Worm (Caenorhabditis elegans) whole organism, young adult: Measurements from ENCODE around the gene prp-19.

Experiments used
- F22D6.2 ChIP-seq: sonication (generic microtip); optimal IDR thresholded peaks from 2 replicates; lab custom pipeline; 2016; ENCODE audit warnings: mild to moderate bottlenecking, missing genetic modification characterization, missing compliant biosample characterization
- aptf-2 ChIP-seq: fragments of 200-800 bp; sonication (Bioruptor generic); conservative IDR thresholded peaks from 2 replicates; pipeline ENCODE4 v1.3.6; 2022; ENCODE audit warnings: missing genetic modification reagents, missing genetic modification characterization, missing compliant biosample characterization
- aptf-3 ChIP-seq: fragments of 200-800 bp; sonication (Bioruptor generic); IDR thresholded peaks from 2 replicates; pipeline ENCODE4 v1.3.6; 2022; ENCODE audit warnings: missing genetic modification characterization, missing compliant biosample characterization
- ceh-100 ChIP-seq: fragments of 200-800 bp; sonication (Bioruptor generic); IDR thresholded peaks from 2 replicates; pipeline ENCODE4 v1.3.6; 2022; ENCODE audit warnings: missing genetic modification reagents, missing genetic modification characterization, missing compliant biosample characterization
- chd-7 ChIP-seq: sonication (generic microtip); optimal IDR thresholded peaks from 2 replicates; lab custom pipeline; 2016; ENCODE audit warnings: mild to moderate bottlenecking, missing genetic modification characterization, moderate library complexity, missing compliant biosample characterization
- dpl-1 ChIP-seq: fragments of 150-350 bp; optimal IDR thresholded peaks from 2 replicates; lab custom pipeline; 2014; ENCODE audit warnings: missing biosample characterization, missing genetic modification reagents, missing genetic modification characterization
- efl-1 ChIP-seq: fragments of 150-350 bp; optimal IDR thresholded peaks from 2 replicates; lab custom pipeline; 2014; ENCODE audit warnings: missing biosample characterization, missing genetic modification reagents, missing genetic modification characterization
- lin-35 ChIP-seq, 3 experiments: fragments of 150-350 bp in 2 of 3; sonication (generic microtip) in 1 of 3; optimal IDR thresholded peaks; 2 replicates each; lab custom pipeline; 2014 to 2018; ENCODE audit warnings: missing biosample characterization in 3 of 3, missing genetic modification characterization in 3 of 3, missing genetic modification reagents in 3 of 3
- lir-1 ChIP-seq: fragments of 200-800 bp; sonication (Bioruptor generic); conservative IDR thresholded peaks from 2 replicates; pipeline ENCODE4 v1.3.6; 2022; ENCODE audit warnings: missing genetic modification reagents, missing genetic modification characterization, missing compliant biosample characterization
- pbrm-1 ChIP-seq: fragments of 200-800 bp; sonication (Bioruptor generic); IDR thresholded peaks from 2 replicates; pipeline ENCODE4 v1.3.6; 2022; ENCODE audit warnings: missing genetic modification reagents, missing genetic modification characterization, missing compliant biosample characterization
- unc-130 ChIP-seq: sonication (generic microtip); optimal IDR thresholded peaks from 2 replicates; lab custom pipeline; 2016; ENCODE audit warnings: missing genetic modification reagents, missing genetic modification characterization, missing compliant biosample characterization
- unc-62 ChIP-seq: fragments of 150-350 bp; optimal IDR thresholded peaks from 2 replicates; lab custom pipeline; 2014; ENCODE audit warnings: missing biosample characterization, missing genetic modification reagents, missing genetic modification characterization
- zim-3 ChIP-seq: sonication (generic microtip); optimal IDR thresholded peaks from 2 replicates; lab custom pipeline; 2017; ENCODE audit warnings: mild to moderate bottlenecking, missing genetic modification characterization, moderate library complexity, missing compliant biosample characterization
- ztf-18 ChIP-seq: sonication (generic microtip); optimal IDR thresholded peaks from 2 replicates; lab custom pipeline; 2016; ENCODE audit warnings: missing genotype, mild to moderate bottlenecking, missing genetic modification characterization, missing compliant biosample characterization

ce11 chrIII:5146749-5147148, 25.1 kb downstream of the prp-19 start:
- TF ChIP-seq efl-1 (no peak), unc-62 (GFP tag; lab: Kevin White, UChicago) (no peak), aptf-3 (GFP tag; lab: Robert Waterston, UW) (no peak), dpl-1 (no peak), zim-3 (tag; lab: Kevin White, UChicago) (no peak), ztf-18 (tag; lab: Kevin White, UChicago) (no peak), unc-130 (GFP tag; lab: Kevin White, UChicago) (no peak), pbrm-1 (GFP tag; lab: Robert Waterston, UW) (no peak), lin-35 (GFP tag; optimal IDR thresholded peaks at IDR 0.05; lab: Kevin White, UChicago) (no peak), lir-1 (no peak), ceh-100 (GFP tag; lab: Robert Waterston, UW) (no peak), F22D6.2 (no peak), aptf-2 (GFP tag; lab: Robert Waterston, UW) (no peak), chd-7 (tag; lab: Kevin White, UChicago) (no peak)
